Fruit fly (Drosophila melanogaster) S2 (cell line): Measurements from ENCODE around the gene mld.

Experiments used
- CG8478 ChIP-seq: fragments of >200 bp; optimal IDR thresholded peaks from 2 replicates; lab custom pipeline; 2018
- CTCF ChIP-seq, 2 experiments: fragments of >200 bp; optimal IDR thresholded peaks; 2 replicates each; lab custom pipeline; 2018

- no peak for TF ChIP-seq CTCF (optimal IDR thresholded peaks at IDR 0.05; lab: Kevin White, UChicago)
- no peak for TF ChIP-seq CG8478 (lab: Kevin White, UChicago)
These were observed 8.3 kb downstream of the mld start for dm6 chr3R:24593733-24594132.
